Fruit fly (Drosophila melanogaster): ENCODE results near the gene Fkbp39.

The Fkbp39 gene

dm6 chr3R:15356645-15357431 is 23.9 kb upstream of the Fkbp39 start, which contains the start of the genes Atg4b and Hibch (continued):
- TF ChIP-seq sd (tag; optimal IDR thresholded peaks at IDR 0.05), result no peak
- no peak for TF ChIP-seq Vsx1 (GFP tag; optimal IDR thresholded peaks at IDR 0.05)
- TF ChIP-seq CG14860 (GFP tag; IDR thresholded peaks at IDR 0.05; ENCODE audit: partially characterized antibody), result no peak
- no peak for TF ChIP-seq ftz-f1 (GFP tag; optimal IDR thresholded peaks at IDR 0.05)
- TF ChIP-seq BtbVII (GFP tag; optimal IDR thresholded peaks at IDR 0.05), result peak; percentile 84
- no peak for TF ChIP-seq Dek (tag; optimal IDR thresholded peaks at IDR 0.05)
- peak; percentile 77 for TF ChIP-seq ranshi (GFP tag; IDR thresholded peaks at IDR 0.05)
- TF ChIP-seq Bgb (GFP tag; IDR thresholded peaks at IDR 0.05; ENCODE audit: partially characterized antibody), result no peak
- peak; percentile 62 for TF ChIP-seq CG15479 (GFP tag; optimal IDR thresholded peaks at IDR 0.05)
- TF ChIP-seq oc (tag; optimal IDR thresholded peaks at IDR 0.05), result no peak
- no peak for TF ChIP-seq sr (GFP tag; IDR thresholded peaks at IDR 0.05)
- TF ChIP-seq Dref (GFP tag; IDR thresholded peaks at IDR 0.05), result peak; percentile 36; the same call in 1 of the 2 replicates
- no peak for TF ChIP-seq CG9876 (GFP tag; optimal IDR thresholded peaks at IDR 0.05)
- peak; percentile 97 for TF ChIP-seq row (GFP tag; IDR thresholded peaks at IDR 0.05)
- TF ChIP-seq CG34376 (GFP tag; optimal IDR thresholded peaks at IDR 0.05), result peak; percentile 82
- peak; percentile 57 for TF ChIP-seq CG3995 (GFP tag; optimal IDR thresholded peaks at IDR 0.05)
- no peak for TF ChIP-seq fd102C (GFP tag; optimal IDR thresholded peaks at IDR 0.05)
- no peak for TF ChIP-seq CG2875 (GFP tag; optimal IDR thresholded peaks at IDR 0.05)
- TF ChIP-seq ewg (GFP tag; optimal IDR thresholded peaks at IDR 0.05), result peak; percentile 98
- peak; percentile 82 for TF ChIP-seq CG11085 (GFP tag; IDR thresholded peaks at IDR 0.05)
- TF ChIP-seq zen2 (GFP tag; IDR thresholded peaks at IDR 0.05; ENCODE audit: partially characterized antibody), result no peak
- peak; percentile 76 for TF ChIP-seq esg (GFP tag; conservative IDR thresholded peaks at IDR 0.05)
- peak; percentile 46 for TF ChIP-seq CG10431 (GFP tag; optimal IDR thresholded peaks at IDR 0.05)
- TF ChIP-seq CG17328 (GFP tag; IDR thresholded peaks at IDR 0.05), result no peak; the same call in 1 of the 2 replicates
- TF ChIP-seq CG2889 (GFP tag; IDR thresholded peaks at IDR 0.05), result peak; percentile 60; the same call in 1 of the 3 replicates
- peak; percentile 44 for TF ChIP-seq CG10274 (GFP tag; optimal IDR thresholded peaks at IDR 0.05)
- TF ChIP-seq da (GFP tag; optimal IDR thresholded peaks at IDR 0.05), result no peak
- no peak for TF ChIP-seq fru (optimal IDR thresholded peaks at IDR 0.05)
- peak; percentile 80 for TF ChIP-seq unpg (GFP tag; optimal IDR thresholded peaks at IDR 0.05)
- no peak for TF ChIP-seq Antp (GFP tag; optimal IDR thresholded peaks at IDR 0.05)
- peak; percentile 78 for TF ChIP-seq scrt (GFP tag; optimal IDR thresholded peaks at IDR 0.05)
- no peak for TF ChIP-seq usp (GFP tag; optimal IDR thresholded peaks at IDR 0.05)
- no peak for TF ChIP-seq unc-4 (GFP tag; IDR thresholded peaks at IDR 0.05; ENCODE audit: partially characterized antibody)
- peak; percentile 82 for TF ChIP-seq CG4617 (GFP tag; optimal IDR thresholded peaks at IDR 0.05; ENCODE audit: borderline replicate concordance)
- peak; percentile 91 for TF ChIP-seq CG8924 (tag; optimal IDR thresholded peaks at IDR 0.05)
- no peak for TF ChIP-seq CG4282 (GFP tag; optimal IDR thresholded peaks at IDR 0.05)
- peak; percentile 63; the same call in 2 of the 3 replicates for TF ChIP-seq CG14050 (GFP tag; IDR thresholded peaks at IDR 0.05)
- TF ChIP-seq Ssrp (tag; optimal IDR thresholded peaks at IDR 0.05), result peak; percentile 85
- TF ChIP-seq Jarid2 (GFP tag; optimal IDR thresholded peaks at IDR 0.05), result no peak
- TF ChIP-seq B-H1 (GFP tag; IDR thresholded peaks at IDR 0.05), result peak; percentile 66
- TF ChIP-seq HLHmδ (GFP tag; optimal IDR thresholded peaks at IDR 0.05), result no peak
- peak; percentile 78 for TF ChIP-seq D19B (GFP tag; optimal IDR thresholded peaks at IDR 0.05)
- peak; percentile 84 for TF ChIP-seq tin (GFP tag; optimal IDR thresholded peaks at IDR 0.05)
- TF ChIP-seq inv (GFP tag; IDR thresholded peaks at IDR 0.05; ENCODE audit: partially characterized antibody), result no peak
- peak; percentile 0 for TF ChIP-seq CG16863 (GFP tag; optimal IDR thresholded peaks at IDR 0.05)
- TF ChIP-seq nerfin-1 (tag; optimal IDR thresholded peaks at IDR 0.05), result peak; percentile 79
- peak; percentile 84 for TF ChIP-seq Elba2 (GFP tag; optimal IDR thresholded peaks at IDR 0.05)

Data from whole organism, embryonic.